Worm (Caenorhabditis elegans) whole organism, L2 larva: ENCODE measurements around the gene clec-233.

ENCODE experiments used
- blmp-1 ChIP-seq: sonication (generic microtip); optimal IDR thresholded peaks from 2 replicates; lab custom pipeline; 2017; ENCODE audit warnings: missing genetic modification characterization, mild to moderate bottlenecking, missing compliant biosample characterization, antibody characterized with exemption, moderate library complexity; ENCODE audit not compliant: insufficient read depth
- nhr-10 ChIP-seq: sonication (generic microtip); optimal IDR thresholded peaks from 2 replicates; lab custom pipeline; 2017; ENCODE audit warnings: missing biosample characterization, missing genetic modification characterization
- zag-1 ChIP-seq: fragments of 150-350 bp; optimal IDR thresholded peaks from 2 replicates; lab custom pipeline; 2014; ENCODE audit warnings: missing biosample characterization, missing genetic modification characterization

The clec-233 gene

ce11 chrV:16282147-16282546 is 48.4 kb downstream of the clec-233 start, which contains the start of gene F28G4.2:
Gene F28G4.2 (minus strand): TSS chrV:16282321.
- TF ChIP-seq zag-1 (tag; lab: Kevin White, UChicago) = no peak
- no peak for TF ChIP-seq nhr-10 (tag; lab: Kevin White, UChicago)
- TF ChIP-seq blmp-1 (tag; lab: Kevin White, UChicago) = peak; percentile 40
